In the genomic region with DNA sequence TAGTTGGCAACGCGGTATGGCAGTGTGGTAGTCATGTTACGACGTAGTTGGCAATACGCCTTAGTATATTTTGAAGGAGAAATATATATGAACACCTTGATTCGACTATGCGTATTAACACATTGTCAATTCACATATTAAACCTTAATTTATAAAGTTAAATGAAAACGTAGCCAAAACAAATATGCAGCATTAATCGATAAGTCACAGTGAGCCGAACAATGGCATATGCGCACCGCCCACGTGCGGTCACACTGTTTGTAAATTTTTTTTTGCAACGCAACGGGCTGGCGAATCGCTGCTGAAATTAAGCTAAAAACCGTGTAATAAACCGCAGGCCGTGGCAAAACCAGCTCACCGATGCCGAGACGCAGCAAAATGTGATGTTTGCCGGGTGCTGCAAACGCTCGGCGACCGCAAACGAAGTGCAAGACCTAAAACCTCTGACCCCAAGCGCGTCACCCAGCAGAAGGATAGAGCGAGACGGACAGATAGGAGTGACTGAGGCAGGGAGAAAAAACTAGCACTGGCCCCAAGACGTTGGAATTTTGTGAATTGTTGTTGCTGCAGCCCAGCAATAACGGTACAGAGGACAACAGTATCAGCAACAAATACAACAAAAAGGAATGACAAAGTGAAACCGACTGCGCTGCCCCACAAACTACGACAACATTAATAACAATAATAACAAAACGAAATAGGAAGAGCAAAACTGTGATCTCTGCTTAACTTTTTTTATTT, we compare ENCODE assay signal across 5 fruit fly cellular contexts.
A peak's percentile ranks its signal among the peaks of the same experiment; 100 is the strongest.
TF ChIP-seq lines count a peak whose summit lies in the region.

No protein-coding gene starts in this region.

- TF ChIP-seq CTCF in whole organism, embryonic (GFP tag; optimal IDR thresholded peaks at IDR 0.05; lab: Kevin White, UChicago): peak; percentile 28

TF ChIP-seq in whole organism, adult, 20 proteins besides CTCF, POLR2A, EP300 and RAD21 (continues in another document):
- TF ChIP-seq pad (GFP tag; optimal IDR thresholded peaks at IDR 0.05; lab: Kevin White, UChicago) (no peak), CG5204 (GFP tag; optimal IDR thresholded peaks at IDR 0.05; lab: Kevin White, UChicago) (no peak), CG11617 (GFP tag; optimal IDR thresholded peaks at IDR 0.05; lab: Kevin White, UChicago) (no peak), tj (GFP tag; optimal IDR thresholded peaks at IDR 0.05; lab: Kevin White, UChicago) (peak; percentile 36), CG14711 (tag; optimal IDR thresholded peaks at IDR 0.05; lab: Kevin White, UChicago) (no peak), CG12768 (GFP tag; optimal IDR thresholded peaks at IDR 0.05; lab: Kevin White, UChicago) (no peak), CG7101 (tag; optimal IDR thresholded peaks at IDR 0.05; lab: Kevin White, UChicago) (no peak), Hr96 (GFP tag; optimal IDR thresholded peaks at IDR 0.05; lab: Kevin White, UChicago) (no peak), CG33017 (tag; optimal IDR thresholded peaks at IDR 0.05; lab: Kevin White, UChicago) (no peak), toe (GFP tag; optimal IDR thresholded peaks at IDR 0.05; lab: Kevin White, UChicago) (no peak), cnc (optimal IDR thresholded peaks at IDR 0.05; lab: Kevin White, UChicago) (no peak), Clk (GFP tag; optimal IDR thresholded peaks at IDR 0.05; lab: Kevin White, UChicago) (no peak), CG1620 (GFP tag; optimal IDR thresholded peaks at IDR 0.05; lab: Kevin White, UChicago) (no peak), ovo (GFP tag; optimal IDR thresholded peaks at IDR 0.05; lab: Kevin White, UChicago) (peak; percentile 79), Crg-1 (GFP tag; optimal IDR thresholded peaks at IDR 0.05; lab: Kevin White, UChicago) (no peak), Mnt (GFP tag; optimal IDR thresholded peaks at IDR 0.05; lab: Kevin White, UChicago) (peak; percentile 37), kay (GFP tag; lab: Kevin White, UChicago; ENCODE audit: borderline replicate concordance) (no peak)

TF ChIP-seq in whole organism, embryonic, 481 proteins besides CTCF, POLR2A, EP300 and RAD21 (continues in another document):
- TF ChIP-seq odd (GFP tag; optimal IDR thresholded peaks at IDR 0.05; lab: Kevin White, UChicago) (no peak), CG14860 (GFP tag; IDR thresholded peaks at IDR 0.05; lab: Robert Waterston, UW; ENCODE audit: partially characterized antibody) (no peak), sens (GFP tag; lab: Kevin White, UChicago) (peak; percentile 85), sr (GFP tag; IDR thresholded peaks at IDR 0.05; lab: Robert Waterston, UW) (no peak), trem (tag; optimal IDR thresholded peaks at IDR 0.05; lab: Kevin White, UChicago) (peak; percentile 77), CG17829 (tag; optimal IDR thresholded peaks at IDR 0.05; lab: Kevin White, UChicago) (peak; percentile 33), emc (GFP tag; optimal IDR thresholded peaks at IDR 0.05; lab: Kevin White, UChicago) (no peak), caup (GFP tag; optimal IDR thresholded peaks at IDR 0.05; lab: Kevin White, UChicago; ENCODE audit: severe bottlenecking) (no peak), CG17361 (GFP tag; IDR thresholded peaks at IDR 0.05; lab: Robert Waterston, UW) (no peak; the same call in 2 of the 3 replicates), vfl (GFP tag; optimal IDR thresholded peaks at IDR 0.05; lab: Kevin White, UChicago) (no peak), Mes4 (GFP tag; optimal IDR thresholded peaks at IDR 0.05; lab: Kevin White, UChicago) (no peak), CG2120 (GFP tag; optimal IDR thresholded peaks at IDR 0.05; lab: Kevin White, UChicago) (peak; percentile 36), CG3407 (GFP tag; optimal IDR thresholded peaks at IDR 0.05; lab: Kevin White, UChicago) (no peak), CG11504 (tag; optimal IDR thresholded peaks at IDR 0.05; lab: Kevin White, UChicago) (peak; percentile 28), CG16863 (GFP tag; optimal IDR thresholded peaks at IDR 0.05; lab: Kevin White, UChicago) (no peak), CG17912 (GFP tag; optimal IDR thresholded peaks at IDR 0.05; lab: Kevin White, UChicago) (no peak)

TF ChIP-seq in whole organism, prepupa, 60 proteins besides CTCF, POLR2A, EP300 and RAD21 (continues in another document):
- TF ChIP-seq dsx (GFP tag; optimal IDR thresholded peaks at IDR 0.05; lab: Kevin White, UChicago; ENCODE audit: poor library complexity, severe bottlenecking): no peak
- no peak for TF ChIP-seq CG4318 (GFP tag; optimal IDR thresholded peaks at IDR 0.05; lab: Kevin White, UChicago)
- TF ChIP-seq CG8632 (GFP tag; optimal IDR thresholded peaks at IDR 0.05; lab: Kevin White, UChicago): no peak
- peak; percentile 48 for TF ChIP-seq fkh (GFP tag; optimal IDR thresholded peaks at IDR 0.05; lab: Kevin White, UChicago)
- peak in 1 of 2 experiments; percentile 30 for TF ChIP-seq ss (GFP tag; optimal IDR thresholded peaks at IDR 0.05; lab: Kevin White, UChicago)
- no peak for TF ChIP-seq achi (GFP tag; optimal IDR thresholded peaks at IDR 0.05; lab: Kevin White, UChicago)
- peak; percentile 38 for TF ChIP-seq Sox14 (GFP tag; optimal IDR thresholded peaks at IDR 0.05; lab: Kevin White, UChicago)
- TF ChIP-seq CG1621 (tag; optimal IDR thresholded peaks at IDR 0.05; lab: Kevin White, UChicago): peak; percentile 5
- TF ChIP-seq CG11902 (GFP tag; optimal IDR thresholded peaks at IDR 0.05; lab: Kevin White, UChicago): no peak
- no peak for TF ChIP-seq topi (GFP tag; optimal IDR thresholded peaks at IDR 0.05; lab: Kevin White, UChicago)
- no peak for TF ChIP-seq Sox15 (GFP tag; optimal IDR thresholded peaks at IDR 0.05; lab: Kevin White, UChicago)
- no peak for TF ChIP-seq CG7368 (GFP tag; optimal IDR thresholded peaks at IDR 0.05; lab: Kevin White, UChicago)
- TF ChIP-seq Eip93F (GFP tag; optimal IDR thresholded peaks at IDR 0.05; lab: Kevin White, UChicago): no peak
- no peak for TF ChIP-seq vri (GFP tag; optimal IDR thresholded peaks at IDR 0.05; lab: Kevin White, UChicago)
- TF ChIP-seq CG16779 (tag; optimal IDR thresholded peaks at IDR 0.05; lab: Kevin White, UChicago): no peak
- TF ChIP-seq pdm3 (GFP tag; optimal IDR thresholded peaks at IDR 0.05; lab: Kevin White, UChicago): no peak
- no peak for TF ChIP-seq CG8119 (GFP tag; IDR thresholded peaks at IDR 0.05; lab: Robert Waterston, UW)
- no peak for TF ChIP-seq Eip75B (GFP tag; optimal IDR thresholded peaks at IDR 0.05; lab: Kevin White, UChicago)

TF ChIP-seq in whole organism, pupa, 21 proteins besides CTCF, POLR2A, EP300 and RAD21:
- TF ChIP-seq CG15710 (tag; optimal IDR thresholded peaks at IDR 0.05; lab: Kevin White, UChicago) (no peak), CG9948 (tag; optimal IDR thresholded peaks at IDR 0.05; lab: Kevin White, UChicago) (no peak), Pif1B (GFP tag; optimal IDR thresholded peaks at IDR 0.05; lab: Kevin White, UChicago) (peak; percentile 19), CG8159 (tag; optimal IDR thresholded peaks at IDR 0.05; lab: Kevin White, UChicago) (no peak), D1 (tag; optimal IDR thresholded peaks at IDR 0.05; lab: Kevin White, UChicago) (no peak), CG34367 (tag; optimal IDR thresholded peaks at IDR 0.05; lab: Kevin White, UChicago) (peak; percentile 19), CG4496 (GFP tag; IDR thresholded peaks at IDR 0.05; lab: Robert Waterston, UW) (no peak), CG13204 (GFP tag; optimal IDR thresholded peaks at IDR 0.05; lab: Kevin White, UChicago) (no peak), fd96Ca (GFP tag; IDR thresholded peaks at IDR 0.05; lab: Robert Waterston, UW) (peak; percentile 21; the same call in 1 of the 3 replicates), EcR (GFP tag; optimal IDR thresholded peaks at IDR 0.05; lab: Kevin White, UChicago) (peak; percentile 13)

TF ChIP-seq in whole organism, wandering third instar larva, 38 proteins besides CTCF, POLR2A, EP300 and RAD21:
- no peak for TF ChIP-seq Abd-B (GFP tag; optimal IDR thresholded peaks at IDR 0.05; lab: Kevin White, UChicago)
- TF ChIP-seq Sp1 (GFP tag; optimal IDR thresholded peaks at IDR 0.05; lab: Kevin White, UChicago): peak; percentile 5
- TF ChIP-seq pan (optimal IDR thresholded peaks at IDR 0.05; lab: Kevin White, UChicago): no peak
- no peak for TF ChIP-seq HLH106 (tag; optimal IDR thresholded peaks at IDR 0.05; lab: Kevin White, UChicago)
- no peak for TF ChIP-seq GATAd (GFP tag; optimal IDR thresholded peaks at IDR 0.05; lab: Kevin White, UChicago)
- TF ChIP-seq OdsH (GFP tag; optimal IDR thresholded peaks at IDR 0.05; lab: Kevin White, UChicago): no peak
- no peak for TF ChIP-seq sage (GFP tag; optimal IDR thresholded peaks at IDR 0.05; lab: Kevin White, UChicago)
- TF ChIP-seq foxo (GFP tag; optimal IDR thresholded peaks at IDR 0.05; lab: Kevin White, UChicago): no peak
- no peak for TF ChIP-seq Hr78 (GFP tag; optimal IDR thresholded peaks at IDR 0.05; lab: Kevin White, UChicago)
- TF ChIP-seq h (GFP tag; optimal IDR thresholded peaks at IDR 0.05; lab: Kevin White, UChicago): no peak
- no peak for TF ChIP-seq CG32264 (GFP tag; optimal IDR thresholded peaks at IDR 0.05; lab: Kevin White, UChicago)
- no peak for TF ChIP-seq dmrt93B (GFP tag; optimal IDR thresholded peaks at IDR 0.05; lab: Kevin White, UChicago)
- peak; percentile 17 for TF ChIP-seq br (GFP tag; optimal IDR thresholded peaks at IDR 0.05; lab: Kevin White, UChicago)
- TF ChIP-seq Rel (GFP tag; optimal IDR thresholded peaks at IDR 0.05; lab: Kevin White, UChicago): no peak
- peak; percentile 79 for TF ChIP-seq Rel (tag; optimal IDR thresholded peaks at IDR 0.05; lab: Kevin White, UChicago)
- TF ChIP-seq Myc (optimal IDR thresholded peaks at IDR 0.05; lab: Kevin White, UChicago): peak; percentile 84
- no peak for TF ChIP-seq ey (GFP tag; optimal IDR thresholded peaks at IDR 0.05; lab: Kevin White, UChicago)
- TF ChIP-seq dl (GFP tag; optimal IDR thresholded peaks at IDR 0.05; lab: Kevin White, UChicago; ENCODE audit: insufficient read depth in 1 of 2, partially characterized antibody in 2 of 2): no peak
- no peak for TF ChIP-seq Mio (GFP tag; optimal IDR thresholded peaks at IDR 0.05; lab: Kevin White, UChicago)
- no peak for TF ChIP-seq dsf (GFP tag; optimal IDR thresholded peaks at IDR 0.05; lab: Kevin White, UChicago; ENCODE audit: borderline replicate concordance)
